Worm (Caenorhabditis elegans): ENCODE measurements around the gene ZC204.17.

The ZC204.17 gene

ce11 chrII:1672673-1673072 lies 26.6 kb upstream of the ZC204.17 start:
- TF ChIP-seq elt-3 (tag; optimal IDR thresholded peaks at IDR 0.05) (no peak), ceh-83 (GFP tag; optimal IDR thresholded peaks at IDR 0.05) (no peak), cnd-1 (tag; optimal IDR thresholded peaks at IDR 0.05) (no peak), mab-5 (tag; optimal IDR thresholded peaks at IDR 0.05) (no peak), sem-2 (GFP tag; optimal IDR thresholded peaks at IDR 0.05) (no peak), blmp-1 (tag; optimal IDR thresholded peaks at IDR 0.05) (no peak), snpc-4 (tag; optimal IDR thresholded peaks at IDR 0.05) (no peak), zip-8 (tag; optimal IDR thresholded peaks at IDR 0.05) (no peak), M03D4.4 (tag; optimal IDR thresholded peaks at IDR 0.05) (no peak), unc-120 (tag; optimal IDR thresholded peaks at IDR 0.05; ENCODE audit: poor library complexity, severe bottlenecking) (no peak), mls-2 (tag; optimal IDR thresholded peaks at IDR 0.05) (no peak), pha-4 (tag; optimal IDR thresholded peaks at IDR 0.05) (no peak), tbx-8 (GFP tag; optimal IDR thresholded peaks at IDR 0.05) (no peak), nhr-76 (tag; optimal IDR thresholded peaks at IDR 0.05) (no peak), lin-13 (tag; optimal IDR thresholded peaks at IDR 0.05) (no peak), lin-32 (GFP tag; optimal IDR thresholded peaks at IDR 0.05) (no peak)

DNA sequence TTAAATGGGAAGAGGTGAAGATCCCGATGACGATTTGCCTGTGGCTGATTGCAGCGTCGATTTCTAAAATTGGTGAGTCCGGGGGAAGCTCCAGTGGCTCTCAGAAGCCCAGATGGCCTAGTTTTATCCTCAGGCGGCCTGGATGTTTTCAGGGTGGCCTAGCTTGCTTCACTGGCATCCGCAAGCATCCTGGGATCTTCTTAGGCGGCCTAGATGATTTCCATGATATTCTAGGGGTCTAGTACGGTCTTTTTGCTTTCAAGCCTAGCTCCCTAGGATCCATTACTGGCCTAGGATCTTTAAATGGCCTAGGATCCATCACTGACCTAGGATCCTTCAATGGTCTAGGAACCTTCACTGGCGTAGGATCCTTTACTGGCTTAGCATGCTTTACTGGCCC lies 24.9 kb upstream of the ZC204.17 start:
- no peak for TF ChIP-seq pha-4 (tag; optimal IDR thresholded peaks at IDR 0.05)
- TF ChIP-seq lin-32 (GFP tag; optimal IDR thresholded peaks at IDR 0.05) = no peak

DNA sequence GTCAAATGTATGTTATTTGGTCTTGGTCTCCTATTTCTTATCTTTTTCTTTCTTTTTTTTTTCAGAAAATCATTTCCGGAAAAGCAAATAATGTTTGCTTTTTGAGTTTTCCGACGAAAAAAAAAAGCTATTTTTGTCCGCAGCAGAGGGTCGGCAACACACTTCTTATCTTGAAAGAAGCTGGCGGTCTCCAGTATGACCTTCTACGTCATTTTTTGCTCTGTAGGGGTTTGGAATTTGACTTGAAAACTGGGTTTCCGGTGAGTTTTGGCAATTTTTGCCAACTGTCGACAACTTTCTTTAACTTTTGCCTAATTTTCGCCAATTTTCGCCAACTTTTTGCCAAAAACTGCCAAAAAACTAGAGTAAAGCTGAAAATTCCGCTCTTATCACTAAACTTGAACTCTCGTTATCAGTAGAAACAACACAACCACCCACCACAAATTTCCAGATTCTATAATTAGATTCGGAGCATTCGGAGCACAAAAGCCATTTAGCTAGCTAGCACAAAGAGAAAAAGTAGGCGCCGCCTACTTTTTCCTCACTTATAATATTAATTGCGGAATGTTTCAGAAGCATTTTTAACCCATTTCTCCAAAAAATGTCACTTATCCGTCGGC lies 24.3 kb upstream of the ZC204.17 start, which contains the start of gene nhx-6:
nhx-6 (plus strand) TSS at position 570 of the 620 bp plus-strand sequence.
- TF ChIP-seq elt-1 (tag; optimal IDR thresholded peaks at IDR 0.05; ENCODE audit: borderline replicate concordance, insufficient read depth) = no peak
- TF ChIP-seq sem-2 (GFP tag; optimal IDR thresholded peaks at IDR 0.05) = no peak
- no peak for TF ChIP-seq mls-2 (tag; optimal IDR thresholded peaks at IDR 0.05)
- no peak for TF ChIP-seq pha-4 (tag; optimal IDR thresholded peaks at IDR 0.05)
- no peak for TF ChIP-seq ceh-43 (GFP tag; optimal IDR thresholded peaks at IDR 0.05)

DNA sequence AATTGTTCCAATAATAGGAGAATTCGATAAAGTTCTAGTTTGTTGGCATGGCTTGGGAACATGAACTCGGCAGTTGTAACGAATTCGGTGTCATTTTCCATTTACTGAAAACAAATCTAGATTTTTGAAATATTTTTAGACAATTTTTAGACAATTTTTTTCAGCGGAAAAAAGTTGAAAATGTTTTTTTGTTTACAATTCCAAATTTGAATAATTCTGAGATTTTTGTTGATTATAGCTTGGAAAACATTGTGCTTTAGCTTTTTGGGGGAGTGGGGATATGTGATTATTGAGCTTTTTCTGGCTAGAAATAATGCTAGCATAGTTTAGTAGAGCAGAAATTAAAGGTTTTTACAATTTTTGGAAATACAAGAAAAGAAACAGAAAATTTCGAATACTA lies 22.8 kb upstream of the ZC204.17 start, which contains the start of gene srw-97:
srw-97 (minus strand) TSS at position 101 of the 400 bp plus-strand sequence.
- TF ChIP-seq bed-3 (GFP tag; optimal IDR thresholded peaks at IDR 0.05) (no peak), drap-1 (GFP tag; optimal IDR thresholded peaks at IDR 0.05) (no peak), ztf-11 (tag; optimal IDR thresholded peaks at IDR 0.05) (no peak), pha-4 (tag; optimal IDR thresholded peaks at IDR 0.05) (no peak), nhr-237 (tag; optimal IDR thresholded peaks at IDR 0.05) (no peak), elt-3 (tag; optimal IDR thresholded peaks at IDR 0.05) (no peak), ceh-39 (tag; optimal IDR thresholded peaks at IDR 0.05) (no peak), lin-13 (tag; optimal IDR thresholded peaks at IDR 0.05) (no peak), lin-32 (GFP tag; optimal IDR thresholded peaks at IDR 0.05) (no peak), ces-1 (GFP tag; optimal IDR thresholded peaks at IDR 0.05) (no peak), ceh-83 (GFP tag; optimal IDR thresholded peaks at IDR 0.05) (no peak), mep-1 (tag; optimal IDR thresholded peaks at IDR 0.05) (no peak), nhr-76 (tag; optimal IDR thresholded peaks at IDR 0.05) (no peak), tbx-8 (GFP tag; optimal IDR thresholded peaks at IDR 0.05) (no peak), nhr-2 (tag; optimal IDR thresholded peaks at IDR 0.05) (no peak), M03D4.4 (tag; optimal IDR thresholded peaks at IDR 0.05) (no peak), lsy-2 (tag; optimal IDR thresholded peaks at IDR 0.05) (no peak), nhr-12 (tag; optimal IDR thresholded peaks at IDR 0.05) (no peak), unc-39 (tag; optimal IDR thresholded peaks at IDR 0.05) (no peak), nhr-28 (tag; optimal IDR thresholded peaks at IDR 0.05) (no peak)

DNA sequence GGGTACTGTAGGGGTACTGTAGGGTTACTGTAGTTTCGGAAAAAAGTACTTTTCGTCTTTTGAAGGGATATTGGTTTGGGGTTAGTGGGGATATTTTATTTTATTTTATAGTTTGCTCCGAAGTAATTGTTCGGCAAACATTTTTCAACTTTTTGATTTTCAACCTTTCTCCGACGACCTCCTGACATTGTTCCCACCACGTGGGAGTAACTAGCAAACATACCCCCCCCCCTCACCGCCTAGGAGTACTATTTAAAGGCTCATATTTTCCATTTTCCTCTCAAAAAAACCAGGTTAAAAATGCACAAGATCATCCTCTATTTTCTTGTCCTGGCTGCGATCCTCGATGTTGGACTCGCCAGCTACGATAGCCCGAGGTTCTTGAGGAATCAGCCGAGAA lies 19.9 kb upstream of the ZC204.17 start, which contains the start of gene srlf-29:
srlf-29 (plus strand) TSS at position 301 of the 400 bp plus-strand sequence.
- TF ChIP-seq mls-2 (tag; optimal IDR thresholded peaks at IDR 0.05) (no peak), lin-32 (GFP tag; optimal IDR thresholded peaks at IDR 0.05) (no peak), flh-1 (GFP tag; optimal IDR thresholded peaks at IDR 0.05) (no peak), unc-120 (tag; optimal IDR thresholded peaks at IDR 0.05; ENCODE audit: poor library complexity, severe bottlenecking) (no peak), nhr-237 (tag; optimal IDR thresholded peaks at IDR 0.05) (no peak), snpc-4 (tag; optimal IDR thresholded peaks at IDR 0.05) (no peak), sem-2 (GFP tag; optimal IDR thresholded peaks at IDR 0.05) (no peak), elt-1 (tag; optimal IDR thresholded peaks at IDR 0.05; ENCODE audit: borderline replicate concordance, insufficient read depth) (no peak), unc-39 (tag; optimal IDR thresholded peaks at IDR 0.05) (no peak), zip-8 (tag; optimal IDR thresholded peaks at IDR 0.05) (no peak), elt-3 (tag; optimal IDR thresholded peaks at IDR 0.05) (no peak), pha-4 (tag; optimal IDR thresholded peaks at IDR 0.05) (no peak), mab-5 (tag; optimal IDR thresholded peaks at IDR 0.05) (no peak), nhr-28 (tag; optimal IDR thresholded peaks at IDR 0.05) (no peak), nhr-2 (tag; optimal IDR thresholded peaks at IDR 0.05) (no peak)
